Worm (Caenorhabditis elegans) whole organism, L4 larva: ENCODE results near the gene F32B6.4.
"Not testable (repeated sequence)": the region's sequence is repeated elsewhere in the genome, so short reads cannot be mapped to it uniquely, and the experiment has no call there.

Source experiments
- F26F4.8 ChIP-seq: fragments of 200-800 bp; sonication (Bioruptor generic); conservative IDR thresholded peaks from 2 replicates; pipeline ENCODE4 v1.3.6; 2022; ENCODE audit warnings: missing genetic modification characterization, missing compliant biosample characterization
- F44E2.7 ChIP-seq: fragments of 200-800 bp; sonication (Bioruptor generic); IDR thresholded peaks from 2 replicates; pipeline ENCODE4 v2.1.2; 2022; ENCODE audit warnings: missing genetic modification characterization, missing compliant biosample characterization
- T20F7.1 ChIP-seq: fragments of 200-800 bp; sonication (Bioruptor generic); optimal IDR thresholded peaks from 2 replicates; lab custom pipeline; 2018; ENCODE audit warnings: mild to moderate bottlenecking, missing genetic modification characterization, missing compliant biosample characterization
- Y105C5A.15 ChIP-seq: fragments of 200-800 bp; sonication (Bioruptor generic); IDR thresholded peaks from 2 replicates; pipeline ENCODE4 v1.3.6; 2022; ENCODE audit warnings: missing genetic modification characterization, missing compliant biosample characterization
- ZK337.2 ChIP-seq: fragments of 200-800 bp; sonication (Bioruptor generic); IDR thresholded peaks from 2 replicates; pipeline ENCODE4 v1.3.6; 2022; ENCODE audit warnings: missing genetic modification reagents, missing genetic modification characterization, missing compliant biosample characterization
- ZK546.5 ChIP-seq, 2 experiments: sonication (generic microtip); optimal IDR thresholded peaks; 2 replicates each; lab custom pipeline; 2017; ENCODE audit warnings: missing biosample characterization in 2 of 2, missing genetic modification characterization in 2 of 2
- aly-2 ChIP-seq: sonication (generic microtip); optimal IDR thresholded peaks from 2 replicates; lab custom pipeline; 2018; ENCODE audit warnings: missing biosample characterization, missing genetic modification characterization
- ama-1 ChIP-seq: fragments of 150-350 bp; optimal IDR thresholded peaks from 2 replicates; lab custom pipeline; 2014; ENCODE audit warnings: inconsistent platforms, mixed read lengths
- attf-4 ChIP-seq: sonication (generic microtip); optimal IDR thresholded peaks from 3 replicates; lab custom pipeline; 2017; ENCODE audit warnings: missing biosample characterization, missing genetic modification characterization
- cey-2 ChIP-seq: sonication (generic microtip); optimal IDR thresholded peaks from 3 replicates; lab custom pipeline; 2017; ENCODE audit warnings: missing genetic modification characterization, mild to moderate bottlenecking, missing compliant biosample characterization, antibody characterized with exemption, borderline replicate concordance; ENCODE audit not compliant: insufficient read depth
- ctbp-1 ChIP-seq: fragments of 200-800 bp; sonication (Bioruptor generic); IDR thresholded peaks from 2 replicates; pipeline ENCODE4 v1.3.6; 2022; ENCODE audit warnings: missing genetic modification reagents, missing genetic modification characterization, missing compliant biosample characterization
- daf-12 ChIP-seq: fragments of 150-350 bp; optimal IDR thresholded peaks from 2 replicates; lab custom pipeline; 2014; ENCODE audit warnings: missing biosample characterization, missing genetic modification reagents, missing genetic modification characterization
- dmd-8 ChIP-seq: fragments of 200-800 bp; sonication (Bioruptor generic); IDR thresholded peaks from 2 replicates; pipeline ENCODE4 v1.3.6; 2022; ENCODE audit warnings: missing genetic modification characterization, missing compliant biosample characterization
- dmd-9 ChIP-seq: fragments of 200-800 bp; sonication (Bioruptor generic); IDR thresholded peaks from 2 replicates; pipeline ENCODE4 v1.3.6; 2022; ENCODE audit warnings: missing genetic modification reagents, missing genetic modification characterization, missing compliant biosample characterization
- dpl-1 ChIP-seq: fragments of 150-350 bp; optimal IDR thresholded peaks from 2 replicates; lab custom pipeline; 2014; ENCODE audit warnings: missing biosample characterization, missing genetic modification reagents, missing genetic modification characterization
- fkh-10 ChIP-seq: fragments of 150-350 bp; optimal IDR thresholded peaks from 2 replicates; lab custom pipeline; 2014; ENCODE audit warnings: missing biosample characterization, missing genetic modification reagents, missing genetic modification characterization
- fos-1 ChIP-seq: fragments of 150-350 bp; optimal IDR thresholded peaks from 2 replicates; lab custom pipeline; 2014; ENCODE audit warnings: missing biosample characterization, missing genetic modification characterization
- hif-1 ChIP-seq, 2 experiments: sonication (generic microtip); optimal IDR thresholded peaks; 2 replicates each; lab custom pipeline; 2016 to 2017; ENCODE audit warnings: missing compliant biosample characterization in 2 of 2, missing genetic modification characterization in 2 of 2, missing genetic modification reagents in 2 of 2, missing genotype in 2 of 2, mild to moderate bottlenecking in 1 of 2
- hlh-11 ChIP-seq: fragments of 200-800 bp; sonication (Bioruptor generic); optimal IDR thresholded peaks from 2 replicates; lab custom pipeline; 2018; ENCODE audit warnings: mild to moderate bottlenecking, missing genetic modification characterization, missing compliant biosample characterization
- hlh-30 ChIP-seq: sonication (generic microtip); optimal IDR thresholded peaks from 2 replicates; lab custom pipeline; 2017; ENCODE audit warnings: antibody characterized with exemption, mild to moderate bottlenecking, missing genetic modification characterization, missing compliant biosample characterization; ENCODE audit not compliant: insufficient read depth
- lin-29 ChIP-seq: fragments of 200-800 bp; sonication (Bioruptor generic); IDR thresholded peaks from 2 replicates; pipeline ENCODE4 v1.3.6; 2022; ENCODE audit warnings: missing genetic modification reagents, missing genetic modification characterization, missing compliant biosample characterization
- lin-38 ChIP-seq: fragments of 200-800 bp; sonication (Bioruptor generic); IDR thresholded peaks from 2 replicates; pipeline ENCODE4 v1.3.6; 2022; ENCODE audit warnings: missing genetic modification reagents, missing genetic modification characterization, missing compliant biosample characterization
- madf-5 ChIP-seq, 2 experiments: fragments of 200-800 bp; sonication (Bioruptor generic); IDR thresholded peaks; 2 replicates each; pipeline ENCODE4 v1.3.6; 2022; ENCODE audit warnings: missing compliant biosample characterization in 2 of 2, missing genetic modification characterization in 2 of 2
- mes-2 ChIP-seq: sonication (generic microtip); optimal IDR thresholded peaks from 2 replicates; lab custom pipeline; 2016; ENCODE audit warnings: missing genotype, mild to moderate bottlenecking, missing genetic modification characterization, missing compliant biosample characterization; ENCODE audit not compliant: poor library complexity, severe bottlenecking
- mxl-2 ChIP-seq: fragments of 200-800 bp; sonication (Bioruptor generic); conservative IDR thresholded peaks from 2 replicates; pipeline ENCODE4 v1.3.6; 2022; ENCODE audit warnings: missing genetic modification reagents, missing genetic modification characterization, missing compliant biosample characterization
- mxl-3 ChIP-seq: fragments of 200-800 bp; sonication (Bioruptor generic); optimal IDR thresholded peaks from 2 replicates; lab custom pipeline; 2018; ENCODE audit warnings: mild to moderate bottlenecking, missing genetic modification characterization, missing compliant biosample characterization
- nhr-28 ChIP-seq: fragments of 150-350 bp; optimal IDR thresholded peaks from 2 replicates; lab custom pipeline; 2014; ENCODE audit warnings: missing biosample characterization, missing genetic modification characterization
- nhr-42 ChIP-seq: fragments of 200-800 bp; sonication (Bioruptor generic); IDR thresholded peaks from 2 replicates; pipeline ENCODE4 v1.3.6; 2022; ENCODE audit warnings: missing genetic modification characterization, missing compliant biosample characterization
- nhr-6 ChIP-seq: fragments of 150-350 bp; optimal IDR thresholded peaks from 2 replicates; lab custom pipeline; 2014; ENCODE audit warnings: missing biosample characterization, missing genetic modification characterization
- nhr-77 ChIP-seq: fragments of 150-350 bp; optimal IDR thresholded peaks from 2 replicates; lab custom pipeline; 2014; ENCODE audit warnings: missing biosample characterization, missing genetic modification characterization
- pqm-1 ChIP-seq: sonication (generic microtip); optimal IDR thresholded peaks from 2 replicates; lab custom pipeline; 2017; ENCODE audit warnings: missing biosample characterization, missing genetic modification characterization
- rbr-2 ChIP-seq: sonication (generic microtip); optimal IDR thresholded peaks from 2 replicates; lab custom pipeline; 2016; ENCODE audit warnings: missing genotype, missing genetic modification characterization, missing compliant biosample characterization
- saeg-2 ChIP-seq: fragments of 200-800 bp; sonication (Bioruptor generic); IDR thresholded peaks from 2 replicates; pipeline ENCODE4 v1.3.6; 2022; ENCODE audit warnings: missing genetic modification reagents, missing genetic modification characterization, missing compliant biosample characterization
- snpc-1.2 ChIP-seq: fragments of 200-800 bp; sonication (Bioruptor generic); IDR thresholded peaks from 2 replicates; pipeline ENCODE4 v1.3.6; 2022; ENCODE audit warnings: missing genetic modification reagents, missing genetic modification characterization, missing compliant biosample characterization
- tra-1 ChIP-seq: fragments of 200-800 bp; sonication (Bioruptor generic); IDR thresholded peaks from 2 replicates; pipeline ENCODE4 v1.3.6; 2022; ENCODE audit warnings: missing genetic modification reagents, missing genetic modification characterization, missing compliant biosample characterization
- unc-130 ChIP-seq: sonication (generic microtip); optimal IDR thresholded peaks from 2 replicates; lab custom pipeline; 2016; ENCODE audit warnings: missing genetic modification reagents, missing genetic modification characterization, missing compliant biosample characterization
- vab-7 ChIP-seq: fragments of 200-800 bp; sonication (Bioruptor generic); IDR thresholded peaks from 2 replicates; pipeline ENCODE4 v1.3.6; 2022; ENCODE audit warnings: missing genetic modification reagents, missing genetic modification characterization, missing compliant biosample characterization
- zip-2 ChIP-seq: fragments of 150-350 bp; optimal IDR thresholded peaks from 2 replicates; lab custom pipeline; 2014; ENCODE audit warnings: missing biosample characterization, missing genetic modification characterization
- ztf-11 ChIP-seq: fragments of 150-350 bp; optimal IDR thresholded peaks from 2 replicates; lab custom pipeline; 2014; ENCODE audit warnings: missing biosample characterization, missing genetic modification characterization

The F32B6.4 gene

ce11 chrIV:9895088-9895487 lies 3.2 kb upstream of the F32B6.4 start, which contains the start of gene ssp-32:
Gene ssp-32, plus strand, starts transcription at chrIV:9895388.
- TF ChIP-seq ZK337.2 (no peak), pqm-1 (tag; lab: Kevin White, UChicago) (no peak), ZK546.5 (tag; optimal IDR thresholded peaks at IDR 0.05; lab: Kevin White, UChicago) (no peak), rbr-2 (tag; lab: Kevin White, UChicago) (no peak)

ce11 chrIV:9894331-9894730 lies 2.5 kb upstream of the F32B6.4 start, which contains the start of gene msp-77:
Gene msp-77, plus strand, starts transcription at chrIV:9894631.
- TF ChIP-seq F26F4.8 (GFP tag; lab: Robert Waterston, UW), result 0 out of 2 replicates have a peak, but pooled peaks have one; percentile 57

ce11 chrIV:9893649-9894048 lies 1.8 kb upstream of the F32B6.4 start, which contains the start of gene sss-1:
Gene sss-1, minus strand, starts transcription at chrIV:9893749.
- not testable (repeated sequence) for TF ChIP-seq dmd-9 (GFP tag; lab: Robert Waterston, UW); attf-4 (tag; lab: Kevin White, UChicago); saeg-2

- TF ChIP-seq aly-2 (tag; lab: Kevin White, UChicago), result no peak
- TF ChIP-seq, all 104 proteins: peak for 0
Measured at ce11 chrIV:9889857-9890256, 2.0 kb downstream of the F32B6.4 start, which contains the start of gene ttbk-3. Gene ttbk-3, minus strand, starts transcription at chrIV:9889957.

ce11 chrIV:9884257-9884656 lies 7.6 kb downstream of the F32B6.4 start, which contains the start of the genes prp-18 and mccc-1:
Gene prp-18, minus strand, starts transcription at chrIV:9884383.
Gene mccc-1, plus strand, starts transcription at chrIV:9884570.
- TF ChIP-seq dmd-8 (GFP tag; lab: Robert Waterston, UW) (no peak), aly-2 (tag; lab: Kevin White, UChicago) (no peak), F44E2.7 (no peak), cey-2 (no peak), lin-38 (GFP tag; lab: Robert Waterston, UW) (peak; percentile 94), Y105C5A.15 (no peak), ZK546.5 (tag; optimal IDR thresholded peaks at IDR 0.05; lab: Kevin White, UChicago) (no peak), T20F7.1 (GFP tag; lab: Kevin White, UChicago) (peak; percentile 48), ztf-11 (no peak), nhr-77 (tag; lab: Kevin White, UChicago) (peak; percentile 34), hlh-11 (peak; percentile 3), nhr-28 (tag; lab: Kevin White, UChicago) (peak; percentile 4), hlh-30 (tag; lab: Kevin White, UChicago) (no peak), lin-29 (no peak), vab-7 (GFP tag; lab: Robert Waterston, UW) (no peak), mxl-2 (no peak), daf-12 (tag; lab: Kevin White, UChicago) (no peak), nhr-6 (tag; lab: Kevin White, UChicago) (peak; percentile 57), fkh-10 (GFP tag; lab: Kevin White, UChicago) (no peak), snpc-1.2 (GFP tag; lab: Robert Waterston, UW) (0 out of 2 replicates have a peak, but pooled peaks have one; percentile 24), unc-130 (peak; percentile 64), fos-1 (tag; lab: Kevin White, UChicago) (no peak), mxl-3 (GFP tag; lab: Kevin White, UChicago) (no peak), hif-1 (tag; optimal IDR thresholded peaks at IDR 0.05; lab: Kevin White, UChicago) (no peak), nhr-42 (GFP tag; lab: Robert Waterston, UW) (no peak), zip-2 (tag; lab: Kevin White, UChicago) (no peak), dpl-1 (GFP tag; lab: Kevin White, UChicago) (peak; percentile 61), madf-5 (GFP tag; IDR thresholded peaks at IDR 0.05; lab: Robert Waterston, UW) (0 out of 4 replicates have a peak, but pooled peaks of 1 of the 2 experiments have one; percentile 14), tra-1 (GFP tag; lab: Robert Waterston, UW) (no peak), ama-1 (lab: Kevin White, UChicago) (no peak), attf-4 (tag; lab: Kevin White, UChicago) (no peak), mes-2 (tag; lab: Kevin White, UChicago) (peak; percentile 72), ctbp-1 (GFP tag; lab: Robert Waterston, UW) (no peak)
